Worm (Caenorhabditis elegans): ENCODE measurements around the gene ptr-22.

The ptr-22 gene

ce11 chrV:18873833-18874232, 57.3 kb downstream of the ptr-22 start, which contains the start of gene ceh-51:
TSS of gene ceh-51 (plus strand) at chrV:18874133.
- TF ChIP-seq lsy-2 (tag; optimal IDR thresholded peaks at IDR 0.05) (no peak), elt-3 (tag; optimal IDR thresholded peaks at IDR 0.05) (no peak), mab-5 (tag; optimal IDR thresholded peaks at IDR 0.05) (no peak), unc-62 (GFP tag; optimal IDR thresholded peaks at IDR 0.05) (no peak), mep-1 (tag; optimal IDR thresholded peaks at IDR 0.05) (no peak), ztf-11 (tag; optimal IDR thresholded peaks at IDR 0.05) (no peak), sem-2 (GFP tag; optimal IDR thresholded peaks at IDR 0.05) (no peak), nhr-12 (tag; optimal IDR thresholded peaks at IDR 0.05) (no peak), M03D4.4 (tag; optimal IDR thresholded peaks at IDR 0.05) (no peak), nhr-237 (tag; optimal IDR thresholded peaks at IDR 0.05) (no peak), zip-8 (tag; optimal IDR thresholded peaks at IDR 0.05) (no peak), drap-1 (GFP tag; optimal IDR thresholded peaks at IDR 0.05) (no peak), hlh-1 (tag; optimal IDR thresholded peaks at IDR 0.05) (no peak), blmp-1 (tag; optimal IDR thresholded peaks at IDR 0.05) (no peak), ceh-83 (GFP tag; optimal IDR thresholded peaks at IDR 0.05) (no peak), sptf-1 (tag; optimal IDR thresholded peaks at IDR 0.05) (no peak), mls-2 (tag; optimal IDR thresholded peaks at IDR 0.05) (no peak), ceh-39 (tag; optimal IDR thresholded peaks at IDR 0.05) (no peak), lin-13 (tag; optimal IDR thresholded peaks at IDR 0.05) (no peak)

ce11 chrV:18870955-18871354, 60.2 kb downstream of the ptr-22 start:
- no peak for TF ChIP-seq sem-2 (GFP tag; optimal IDR thresholded peaks at IDR 0.05)
- TF ChIP-seq mab-5 (tag; optimal IDR thresholded peaks at IDR 0.05) = no peak
- TF ChIP-seq lin-32 (GFP tag; optimal IDR thresholded peaks at IDR 0.05) = no peak
- no peak for TF ChIP-seq unc-62 (GFP tag; optimal IDR thresholded peaks at IDR 0.05)
- no peak for TF ChIP-seq nhr-237 (tag; optimal IDR thresholded peaks at IDR 0.05)
